Worm (Caenorhabditis elegans) whole organism, young adult: ENCODE measurements around the gene F25G6.1.

ENCODE experiments used
- B0035.1 ChIP-seq: sonication (generic microtip); optimal IDR thresholded peaks from 2 replicates; lab custom pipeline; 2016; ENCODE audit warnings: missing genetic modification characterization, mild to moderate bottlenecking, missing compliant biosample characterization, missing genotype, missing genetic modification reagents
- B0336.3 ChIP-seq: fragments of 200-800 bp; sonication (Bioruptor generic); IDR thresholded peaks from 2 replicates; pipeline ENCODE4 v1.3.6; 2022; ENCODE audit warnings: missing genetic modification characterization, missing compliant biosample characterization
- C17E4.6 ChIP-seq: fragments of 200-800 bp; sonication (Bioruptor generic); IDR thresholded peaks from 2 replicates; pipeline ENCODE4 v1.3.6; 2022; ENCODE audit warnings: missing genetic modification reagents, missing genetic modification characterization, missing compliant biosample characterization
- F52B5.7 ChIP-seq: sonication (generic microtip); optimal IDR thresholded peaks from 2 replicates; lab custom pipeline; 2016; ENCODE audit warnings: mild to moderate bottlenecking, missing genetic modification characterization, missing compliant biosample characterization
- F57A8.1 ChIP-seq: fragments of 200-800 bp; sonication (Bioruptor generic); optimal IDR thresholded peaks from 2 replicates; lab custom pipeline; 2018; ENCODE audit warnings: mild to moderate bottlenecking, missing genetic modification characterization, moderate library complexity, missing compliant biosample characterization
- K12H6.12 ChIP-seq: fragments of 200-800 bp; sonication (Bioruptor generic); optimal IDR thresholded peaks from 2 replicates; lab custom pipeline; 2018; ENCODE audit warnings: mild to moderate bottlenecking, missing genetic modification characterization, missing compliant biosample characterization
- ZK185.1 ChIP-seq: sonication (generic microtip); optimal IDR thresholded peaks from 2 replicates; lab custom pipeline; 2016; ENCODE audit warnings: mild to moderate bottlenecking, missing genetic modification characterization, missing compliant biosample characterization; ENCODE audit not compliant: poor library complexity, severe bottlenecking
- akir-1 ChIP-seq: fragments of 200-800 bp; sonication (Bioruptor generic); optimal IDR thresholded peaks from 2 replicates; lab custom pipeline; 2018; ENCODE audit warnings: mild to moderate bottlenecking, missing genetic modification characterization, moderate library complexity, missing compliant biosample characterization
- aptf-2 ChIP-seq: fragments of 200-800 bp; sonication (Bioruptor generic); conservative IDR thresholded peaks from 2 replicates; pipeline ENCODE4 v1.3.6; 2022; ENCODE audit warnings: missing genetic modification reagents, missing genetic modification characterization, missing compliant biosample characterization
- aptf-3 ChIP-seq: fragments of 200-800 bp; sonication (Bioruptor generic); IDR thresholded peaks from 2 replicates; pipeline ENCODE4 v1.3.6; 2022; ENCODE audit warnings: missing genetic modification characterization, missing compliant biosample characterization
- attf-3 ChIP-seq: fragments of 200-800 bp; sonication (Bioruptor generic); conservative IDR thresholded peaks from 2 replicates; pipeline ENCODE4 v1.3.6; 2022; ENCODE audit warnings: missing genetic modification reagents, missing genetic modification characterization, missing compliant biosample characterization
- attf-5 ChIP-seq: fragments of 200-800 bp; sonication (Bioruptor generic); optimal IDR thresholded peaks from 2 replicates; lab custom pipeline; 2018; ENCODE audit warnings: mild to moderate bottlenecking, missing genetic modification characterization, missing compliant biosample characterization
- bed-1 ChIP-seq: fragments of 200-800 bp; sonication (Bioruptor generic); IDR thresholded peaks from 2 replicates; pipeline ENCODE4 v1.3.6; 2022; ENCODE audit warnings: missing genetic modification reagents, missing genetic modification characterization, missing compliant biosample characterization
- cebp-1 ChIP-seq, 2 experiments: fragments of 200-800 bp in 1 of 2; sonication (Bioruptor generic) in 1 of 2; sonication (generic microtip) in 1 of 2; IDR thresholded peaks in 1 of 2; optimal IDR thresholded peaks in 1 of 2; 2 replicates each; pipeline versions ENCODE4 v1.3.6 to Lab custom; 2017 to 2022; ENCODE audit warnings: missing compliant biosample characterization in 2 of 2, missing genetic modification characterization in 2 of 2, mild to moderate bottlenecking in 1 of 2, missing genetic modification reagents in 1 of 2, moderate library complexity in 1 of 2
- ceh-100 ChIP-seq: fragments of 200-800 bp; sonication (Bioruptor generic); IDR thresholded peaks from 2 replicates; pipeline ENCODE4 v1.3.6; 2022; ENCODE audit warnings: missing genetic modification reagents, missing genetic modification characterization, missing compliant biosample characterization
- dox-1 ChIP-seq: fragments of 200-800 bp; sonication (Bioruptor generic); IDR thresholded peaks from 2 replicates; pipeline ENCODE4 v1.3.6; 2022; ENCODE audit warnings: missing genetic modification reagents, missing genetic modification characterization, missing compliant biosample characterization
- egl-44 ChIP-seq: fragments of 200-800 bp; sonication (Bioruptor generic); IDR thresholded peaks from 2 replicates; pipeline ENCODE4 v1.3.6; 2022; ENCODE audit warnings: missing genetic modification reagents, missing genetic modification characterization, missing compliant biosample characterization
- ets-4 ChIP-seq: fragments of 200-800 bp; sonication (Bioruptor generic); optimal IDR thresholded peaks from 2 replicates; lab custom pipeline; 2018; ENCODE audit warnings: mild to moderate bottlenecking, missing genetic modification characterization, missing compliant biosample characterization
- hlh-12 ChIP-seq: sonication (generic microtip); optimal IDR thresholded peaks from 2 replicates; lab custom pipeline; 2016; ENCODE audit warnings: missing genetic modification characterization, missing compliant biosample characterization
- hmg-1.2 ChIP-seq: fragments of 200-800 bp; sonication (Bioruptor generic); IDR thresholded peaks from 2 replicates; pipeline ENCODE4 v1.3.6; 2022; ENCODE audit warnings: missing genetic modification reagents, missing genetic modification characterization, missing compliant biosample characterization
- lin-26 ChIP-seq: fragments of 200-800 bp; sonication (Bioruptor generic); IDR thresholded peaks from 2 replicates; pipeline ENCODE4 v1.3.6; 2022; ENCODE audit warnings: missing genetic modification reagents, missing genetic modification characterization, missing compliant biosample characterization
- lin-54 ChIP-seq: fragments of 200-800 bp; sonication (Bioruptor generic); optimal IDR thresholded peaks from 2 replicates; lab custom pipeline; 2018; ENCODE audit warnings: mild to moderate bottlenecking, missing genetic modification characterization, missing compliant biosample characterization
- lsl-1 ChIP-seq: fragments of 200-800 bp; sonication (Bioruptor generic); optimal IDR thresholded peaks from 2 replicates; lab custom pipeline; 2018; ENCODE audit warnings: mild to moderate bottlenecking, missing genetic modification characterization, moderate library complexity, missing compliant biosample characterization
- lsy-27 ChIP-seq: sonication (generic microtip); optimal IDR thresholded peaks from 2 replicates; lab custom pipeline; 2017; ENCODE audit warnings: missing genetic modification characterization, mild to moderate bottlenecking, missing compliant biosample characterization, antibody characterized with exemption, missing genotype, borderline replicate concordance; ENCODE audit not compliant: insufficient read depth
- madf-10 ChIP-seq: sonication (generic microtip); optimal IDR thresholded peaks from 2 replicates; lab custom pipeline; 2016; ENCODE audit warnings: mild to moderate bottlenecking, missing genetic modification characterization, missing compliant biosample characterization
- mes-4 ChIP-seq: sonication (generic microtip); optimal IDR thresholded peaks from 2 replicates; lab custom pipeline; 2016; ENCODE audit warnings: missing genotype, missing genetic modification characterization, missing compliant biosample characterization
- nfya-1 ChIP-seq: sonication (generic microtip); optimal IDR thresholded peaks from 2 replicates; lab custom pipeline; 2017; ENCODE audit warnings: antibody characterized with exemption, missing compliant biosample characterization, missing genetic modification characterization, borderline replicate concordance; ENCODE audit not compliant: insufficient read depth
- nfya-2 ChIP-seq: fragments of 200-800 bp; sonication (Bioruptor generic); IDR thresholded peaks from 2 replicates; pipeline ENCODE4 v1.3.6; 2022; ENCODE audit warnings: missing genetic modification reagents, missing genetic modification characterization, missing compliant biosample characterization
- nhr-27 ChIP-seq: fragments of 200-800 bp; sonication (Bioruptor generic); optimal IDR thresholded peaks from 2 replicates; lab custom pipeline; 2018; ENCODE audit warnings: mild to moderate bottlenecking, missing genetic modification characterization, moderate library complexity, missing compliant biosample characterization
- nhr-80 ChIP-seq: sonication (generic microtip); optimal IDR thresholded peaks from 2 replicates; lab custom pipeline; 2016; ENCODE audit warnings: missing genetic modification characterization, missing compliant biosample characterization
- nhr-90 ChIP-seq: sonication (generic microtip); optimal IDR thresholded peaks from 2 replicates; lab custom pipeline; 2016; ENCODE audit warnings: missing genotype, mild to moderate bottlenecking, missing genetic modification characterization, missing compliant biosample characterization
- pbrm-1 ChIP-seq: fragments of 200-800 bp; sonication (Bioruptor generic); IDR thresholded peaks from 2 replicates; pipeline ENCODE4 v1.3.6; 2022; ENCODE audit warnings: missing genetic modification reagents, missing genetic modification characterization, missing compliant biosample characterization
- rec-8 ChIP-seq, 2 experiments: sonication (generic microtip); optimal IDR thresholded peaks; 2 replicates each; lab custom pipeline; 2016; ENCODE audit warnings: mild to moderate bottlenecking in 2 of 2, missing genetic modification characterization in 2 of 2, missing genetic modification reagents in 2 of 2, missing genotype in 2 of 2, missing biosample characterization in 1 of 2, missing compliant biosample characterization in 1 of 2, moderate library complexity in 1 of 2
- rpc-1 ChIP-seq, 2 experiments: fragments of 150-350 bp in 1 of 2; sonication (generic microtip) in 1 of 2; optimal IDR thresholded peaks; 2 replicates each; lab custom pipeline; 2014 to 2018; ENCODE audit warnings: missing biosample characterization in 1 of 2, missing genetic modification characterization in 1 of 2, missing genetic modification reagents in 1 of 2, missing genotype in 1 of 2
- sdz-38 ChIP-seq: sonication (generic microtip); optimal IDR thresholded peaks from 2 replicates; lab custom pipeline; 2016; ENCODE audit warnings: missing genotype, missing genetic modification characterization, missing compliant biosample characterization
- snpc-1.3 ChIP-seq: sonication (generic microtip); optimal IDR thresholded peaks from 2 replicates; lab custom pipeline; 2017; ENCODE audit warnings: missing genetic modification characterization, mild to moderate bottlenecking, missing compliant biosample characterization, antibody characterized with exemption, moderate library complexity, missing genotype, missing genetic modification reagents; ENCODE audit not compliant: insufficient read depth
- sptf-2 ChIP-seq: fragments of 200-800 bp; sonication (Bioruptor generic); optimal IDR thresholded peaks from 2 replicates; lab custom pipeline; 2018; ENCODE audit warnings: mild to moderate bottlenecking, missing genetic modification characterization, missing compliant biosample characterization
- tbx-9 ChIP-seq: sonication (generic microtip); optimal IDR thresholded peaks from 2 replicates; lab custom pipeline; 2016; ENCODE audit warnings: borderline replicate concordance, missing genetic modification characterization, inconsistent platforms, missing compliant biosample characterization
- tlf-1 ChIP-seq: fragments of 200-800 bp; sonication (Bioruptor generic); optimal IDR thresholded peaks from 2 replicates; lab custom pipeline; 2018; ENCODE audit warnings: mild to moderate bottlenecking, missing genetic modification characterization, missing compliant biosample characterization
- unc-130 ChIP-seq: sonication (generic microtip); optimal IDR thresholded peaks from 2 replicates; lab custom pipeline; 2016; ENCODE audit warnings: missing genetic modification reagents, missing genetic modification characterization, missing compliant biosample characterization
- unc-62 ChIP-seq: fragments of 150-350 bp; optimal IDR thresholded peaks from 2 replicates; lab custom pipeline; 2014; ENCODE audit warnings: missing biosample characterization, missing genetic modification reagents, missing genetic modification characterization
- zfh-2 ChIP-seq: fragments of 200-800 bp; sonication (Bioruptor generic); conservative IDR thresholded peaks from 2 replicates; pipeline ENCODE4 v1.3.6; 2022; ENCODE audit warnings: missing genetic modification reagents, missing genetic modification characterization, missing compliant biosample characterization
- ztf-18 ChIP-seq: sonication (generic microtip); optimal IDR thresholded peaks from 2 replicates; lab custom pipeline; 2016; ENCODE audit warnings: missing genotype, mild to moderate bottlenecking, missing genetic modification characterization, missing compliant biosample characterization

F25G6.1 gene

ce11 chrV:8569841-8570361 lies 5.0 kb upstream of the F25G6.1 start, which contains the start of the genes F25G6.9 and symk-1 (continued):
- TF ChIP-seq bed-1 (GFP tag; lab: Robert Waterston, UW) (no peak), egl-44 (GFP tag; lab: Robert Waterston, UW) (no peak), hlh-12 (tag; lab: Kevin White, UChicago) (no peak), nhr-27 (tag; lab: Kevin White, UChicago) (no peak), madf-10 (tag; lab: Kevin White, UChicago) (no peak), tlf-1 (no peak), ZK185.1 (tag; lab: Kevin White, UChicago) (peak; percentile 45), C17E4.6 (GFP tag; lab: Robert Waterston, UW) (no peak), aptf-2 (GFP tag; lab: Robert Waterston, UW) (no peak), ceh-100 (GFP tag; lab: Robert Waterston, UW) (no peak), pbrm-1 (peak; percentile 64), ets-4 (GFP tag; lab: Kevin White, UChicago) (no peak), mes-4 (tag; lab: Kevin White, UChicago) (no peak), B0035.1 (tag; lab: Kevin White, UChicago) (no peak), F57A8.1 (GFP tag; lab: Kevin White, UChicago) (no peak), sdz-38 (tag; lab: Kevin White, UChicago) (no peak), cebp-1 (GFP tag; IDR thresholded peaks at IDR 0.05; lab: Robert Waterston, UW) (no peak), cebp-1 (tag; optimal IDR thresholded peaks at IDR 0.05; lab: Kevin White, UChicago) (peak; percentile 57), unc-130 (no peak), akir-1 (no peak), nfya-1 (no peak), B0336.3 (0 out of 2 replicates have a peak, but pooled peaks have one; percentile 28), sptf-2 (no peak), lin-26 (no peak), tbx-9 (tag; lab: Kevin White, UChicago) (no peak), ztf-18 (tag; lab: Kevin White, UChicago) (peak; percentile 96), K12H6.12 (tag; lab: Kevin White, UChicago) (no peak), lin-54 (peak; percentile 52), attf-3 (GFP tag; lab: Robert Waterston, UW) (no peak), attf-5 (GFP tag; lab: Kevin White, UChicago) (no peak), lsy-27 (no peak), nfya-2 (GFP tag; lab: Robert Waterston, UW) (no peak), zfh-2 (no peak), rpc-1 (optimal IDR thresholded peaks at IDR 0.05; lab: Kevin White, UChicago) (no peak), rpc-1 (tag; optimal IDR thresholded peaks at IDR 0.05; lab: Kevin White, UChicago) (no peak), F52B5.7 (no peak), aptf-3 (GFP tag; lab: Robert Waterston, UW) (no peak), rec-8 (tag; optimal IDR thresholded peaks at IDR 0.05; lab: Kevin White, UChicago) (no peak), snpc-1.3 (no peak), nhr-90 (tag; lab: Kevin White, UChicago) (no peak), lsl-1 (GFP tag; lab: Kevin White, UChicago) (peak; percentile 37), unc-62 (GFP tag; lab: Kevin White, UChicago) (no peak), hmg-1.2 (GFP tag; lab: Robert Waterston, UW) (peak; percentile 26; the same call in 1 of the 2 replicates), nhr-80 (no peak), dox-1 (GFP tag; lab: Robert Waterston, UW) (peak; percentile 55; the same call in 1 of the 2 replicates)
